Fruit fly (Drosophila melanogaster): ENCODE measurements around the gene Mst84Dc.

Gene Mst84Dc

DNA sequence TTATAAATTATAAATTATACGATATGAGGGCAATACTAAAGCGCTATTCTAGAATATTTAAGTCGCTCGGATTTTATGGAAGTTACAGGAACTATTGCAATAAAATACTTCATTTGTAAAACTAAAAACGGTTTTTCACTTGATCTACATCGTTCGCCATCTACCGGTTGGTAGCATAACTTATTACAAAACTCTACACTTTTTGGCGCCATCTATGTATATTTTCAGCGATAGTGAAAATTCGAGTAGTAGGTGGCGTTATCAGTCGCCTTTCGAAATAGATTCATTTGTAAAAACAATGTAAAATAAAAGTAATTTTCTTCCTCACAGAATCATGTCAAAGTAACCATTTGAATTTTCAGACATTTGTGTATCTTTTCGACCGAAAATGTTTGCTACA, 18.0 kb downstream of the Mst84Dc start, which contains the start of gene nxf4 (continued):
- TF ChIP-seq dysf (GFP tag; IDR thresholded peaks at IDR 0.05) (peak; percentile 76; the same call in 2 of the 3 replicates), CG31388 (GFP tag; optimal IDR thresholded peaks at IDR 0.05) (peak; percentile 44), eve (GFP tag; optimal IDR thresholded peaks at IDR 0.05) (peak in 1 of 2 experiments; percentile 54), ems (GFP tag; optimal IDR thresholded peaks at IDR 0.05) (peak; percentile 61), TFAM (GFP tag; optimal IDR thresholded peaks at IDR 0.05) (no peak), CG13123 (GFP tag; optimal IDR thresholded peaks at IDR 0.05) (peak; percentile 35), CG9609 (GFP tag; optimal IDR thresholded peaks at IDR 0.05) (peak; percentile 82), Doc3 (GFP tag; IDR thresholded peaks at IDR 0.05; ENCODE audit: partially characterized antibody) (no peak), CG17612 (GFP tag; IDR thresholded peaks at IDR 0.05) (0 out of 2 replicates have a peak, but pooled peaks have one; percentile 39), ranshi (GFP tag; IDR thresholded peaks at IDR 0.05) (peak; percentile 66; the same call in 1 of the 2 replicates), Sox100B (GFP tag; optimal IDR thresholded peaks at IDR 0.05) (no peak), odd (GFP tag; optimal IDR thresholded peaks at IDR 0.05) (peak; percentile 2), CG7839 (tag; optimal IDR thresholded peaks at IDR 0.05) (peak; percentile 69), CG7372 (GFP tag; IDR thresholded peaks at IDR 0.05) (peak; percentile 65), sc (optimal IDR thresholded peaks at IDR 0.05) (no peak), sc (GFP tag; optimal IDR thresholded peaks at IDR 0.05) (peak; percentile 40), Sry-β (GFP tag; optimal IDR thresholded peaks at IDR 0.05) (peak; percentile 0), prd (optimal IDR thresholded peaks at IDR 0.05) (no peak), prd (GFP tag; IDR thresholded peaks at IDR 0.05) (peak; percentile 75), hkb (optimal IDR thresholded peaks at IDR 0.05) (peak; percentile 70), hkb (GFP tag; IDR thresholded peaks at IDR 0.05) (no peak), usp (GFP tag; optimal IDR thresholded peaks at IDR 0.05) (no peak), CG11723 (GFP tag; optimal IDR thresholded peaks at IDR 0.05) (peak; percentile 7), CG11398 (GFP tag; optimal IDR thresholded peaks at IDR 0.05) (peak; percentile 48), CG1233 (GFP tag; optimal IDR thresholded peaks at IDR 0.05) (peak; percentile 61), CG4617 (GFP tag; optimal IDR thresholded peaks at IDR 0.05; ENCODE audit: borderline replicate concordance) (peak; percentile 18), CG7987 (GFP tag; optimal IDR thresholded peaks at IDR 0.05) (no peak), gt (GFP tag; IDR thresholded peaks at IDR 0.05) (no peak), Poxn (GFP tag; IDR thresholded peaks at IDR 0.05) (peak; percentile 29; the same call in 1 of the 2 replicates), dimm (GFP tag; IDR thresholded peaks at IDR 0.05) (no peak), Dll (GFP tag; IDR thresholded peaks at IDR 0.05; ENCODE audit: partially characterized antibody) (no peak), toy (GFP tag; IDR thresholded peaks at IDR 0.05) (no peak), CG2129 (GFP tag; IDR thresholded peaks at IDR 0.05; ENCODE audit: partially characterized antibody) (no peak), CG8290 (GFP tag; optimal IDR thresholded peaks at IDR 0.05) (peak; percentile 81), CG8290 (tag; optimal IDR thresholded peaks at IDR 0.05) (peak in 1 of 2 experiments; percentile 72), Mad (GFP tag; optimal IDR thresholded peaks at IDR 0.05) (peak; percentile 70), oc (tag; optimal IDR thresholded peaks at IDR 0.05) (no peak), Awh (GFP tag; IDR thresholded peaks at IDR 0.05) (peak; percentile 26; the same call in 1 of the 2 replicates), Dek (tag; optimal IDR thresholded peaks at IDR 0.05) (peak; percentile 54), tx (GFP tag; optimal IDR thresholded peaks at IDR 0.05) (peak; percentile 68), Vsx1 (GFP tag; optimal IDR thresholded peaks at IDR 0.05) (peak; percentile 36), psq (GFP tag; optimal IDR thresholded peaks at IDR 0.05) (peak; percentile 51), jumu (GFP tag; optimal IDR thresholded peaks at IDR 0.05) (peak; percentile 64), chm (GFP tag; IDR thresholded peaks at IDR 0.05) (no peak), CG14710 (tag; optimal IDR thresholded peaks at IDR 0.05) (peak; percentile 62), sisA (GFP tag; IDR thresholded peaks at IDR 0.05) (peak; percentile 83), disco-r (GFP tag; optimal IDR thresholded peaks at IDR 0.05) (peak; percentile 69), CG17328 (GFP tag; IDR thresholded peaks at IDR 0.05) (peak; percentile 56), BEAF-32 (GFP tag; optimal IDR thresholded peaks at IDR 0.05) (peak; percentile 26), CG4854 (GFP tag; optimal IDR thresholded peaks at IDR 0.05) (peak; percentile 77), pros (GFP tag; optimal IDR thresholded peaks at IDR 0.05) (no peak), CG15269 (tag; optimal IDR thresholded peaks at IDR 0.05) (peak; percentile 43)

Measured in whole organism, embryonic.